Worm (Caenorhabditis elegans): ENCODE data around the gene Y38H6C.18.
A peak's percentile ranks its signal among the peaks of the same experiment; 100 is the strongest.
"Not testable (repeated sequence)": the region's sequence is repeated elsewhere in the genome, so short reads cannot be mapped to it uniquely, and the experiment has no call there.

The Y38H6C.18 gene

ce11 chrV:20564054-20564453 lies 17.1 kb upstream of the Y38H6C.18 start, which contains the start of gene F26F2.13:
F26F2.13 (plus strand) TSS chrV:20564354.
- not testable (repeated sequence) for TF ChIP-seq sup-37 (GFP tag; optimal IDR thresholded peaks at IDR 0.05); aha-1 (tag; optimal IDR thresholded peaks at IDR 0.05); lin-15B (tag; optimal IDR thresholded peaks at IDR 0.05)

DNA sequence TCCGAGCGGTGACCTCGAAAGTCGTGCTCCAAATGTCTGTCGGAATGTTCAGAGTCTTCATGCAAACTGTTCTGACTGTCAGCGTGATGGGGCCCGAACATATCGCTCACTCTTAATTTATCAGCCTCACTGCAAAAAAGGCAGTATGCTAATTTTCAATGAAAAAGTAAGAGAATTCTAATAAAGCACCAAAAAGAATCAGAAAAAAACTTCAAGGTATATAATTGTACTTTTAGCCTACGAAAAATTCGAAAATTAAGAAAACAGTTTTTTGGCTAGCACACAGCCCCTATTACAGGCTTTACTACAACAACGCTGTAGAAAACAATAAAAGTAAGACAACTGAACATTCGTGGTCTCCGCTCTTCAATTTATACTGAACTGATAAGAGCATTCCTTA lies 14.8 kb upstream of the Y38H6C.18 start, which contains the start of gene F26F2.1:
F26F2.1 (minus strand) TSS at position 101 of the 400 bp plus-strand sequence.
- no peak for TF ChIP-seq fkh-8 (tag; optimal IDR thresholded peaks at IDR 0.05)
- no peak for TF ChIP-seq unc-130 (tag; optimal IDR thresholded peaks at IDR 0.05)
- TF ChIP-seq nhr-47 (tag; optimal IDR thresholded peaks at IDR 0.05), result no peak
- TF ChIP-seq vab-15 (tag; optimal IDR thresholded peaks at IDR 0.05), result no peak
- TF ChIP-seq lir-3 (tag; optimal IDR thresholded peaks at IDR 0.05; ENCODE audit: poor library complexity), result no peak
- no peak for TF ChIP-seq tlp-1 (tag; optimal IDR thresholded peaks at IDR 0.05)
- TF ChIP-seq hpl-2 (GFP tag; optimal IDR thresholded peaks at IDR 0.05), result no peak
- no peak for TF ChIP-seq lin-15B (tag; optimal IDR thresholded peaks at IDR 0.05)
- TF ChIP-seq ztf-11 (tag; optimal IDR thresholded peaks at IDR 0.05), result no peak
- no peak for TF ChIP-seq unc-30 (tag; optimal IDR thresholded peaks at IDR 0.05)
- no peak for TF ChIP-seq lin-39 (tag; optimal IDR thresholded peaks at IDR 0.05)
- TF ChIP-seq mep-1 (tag; optimal IDR thresholded peaks at IDR 0.05), result no peak
- no peak for TF ChIP-seq pag-3 (tag; optimal IDR thresholded peaks at IDR 0.05; ENCODE audit: borderline replicate concordance, insufficient read depth)
- TF ChIP-seq nhr-19 (GFP tag; conservative IDR thresholded peaks at IDR 0.05), result no peak
- TF ChIP-seq snu-23 (GFP tag; optimal IDR thresholded peaks at IDR 0.05), result no peak

- no peak for TF ChIP-seq efl-1 (optimal IDR thresholded peaks at IDR 0.05)
- no peak for TF ChIP-seq efl-1 (GFP tag; optimal IDR thresholded peaks at IDR 0.05 in 1 of 2)
- no peak for TF ChIP-seq mdl-1 (tag; optimal IDR thresholded peaks at IDR 0.05)
- TF ChIP-seq lin-13 (GFP tag; optimal IDR thresholded peaks at IDR 0.05), result no peak
- no peak for TF ChIP-seq dsc-1 (tag; optimal IDR thresholded peaks at IDR 0.05)
Measured at ce11 chrV:20558270-20558669, 11.3 kb upstream of the Y38H6C.18 start, which contains the start of gene abf-4. abf-4 (minus strand) TSS chrV:20558370.

ce11 chrV:20556260-20556659 lies 9.3 kb upstream of the Y38H6C.18 start, which contains the start of gene Y38H6C.23:
Y38H6C.23 (minus strand) TSS chrV:20556360.
- TF ChIP-seq nhr-90 (tag; optimal IDR thresholded peaks at IDR 0.05; ENCODE audit: poor library complexity) (no peak), snu-23 (GFP tag; optimal IDR thresholded peaks at IDR 0.05) (no peak), grh-1 (GFP tag; IDR thresholded peaks at IDR 0.05) (no peak), egl-27 (tag; optimal IDR thresholded peaks at IDR 0.05) (no peak), ceh-90 (tag; optimal IDR thresholded peaks at IDR 0.05) (no peak), hpl-2 (GFP tag; optimal IDR thresholded peaks at IDR 0.05) (no peak), nhr-47 (tag; optimal IDR thresholded peaks at IDR 0.05) (no peak), unc-30 (tag; optimal IDR thresholded peaks at IDR 0.05) (no peak), sptf-1 (tag; optimal IDR thresholded peaks at IDR 0.05) (no peak), ceh-88 (GFP tag; IDR thresholded peaks at IDR 0.05) (no peak), nhr-20 (tag; optimal IDR thresholded peaks at IDR 0.05) (no peak), sox-4 (tag; optimal IDR thresholded peaks at IDR 0.05) (no peak)

DNA sequence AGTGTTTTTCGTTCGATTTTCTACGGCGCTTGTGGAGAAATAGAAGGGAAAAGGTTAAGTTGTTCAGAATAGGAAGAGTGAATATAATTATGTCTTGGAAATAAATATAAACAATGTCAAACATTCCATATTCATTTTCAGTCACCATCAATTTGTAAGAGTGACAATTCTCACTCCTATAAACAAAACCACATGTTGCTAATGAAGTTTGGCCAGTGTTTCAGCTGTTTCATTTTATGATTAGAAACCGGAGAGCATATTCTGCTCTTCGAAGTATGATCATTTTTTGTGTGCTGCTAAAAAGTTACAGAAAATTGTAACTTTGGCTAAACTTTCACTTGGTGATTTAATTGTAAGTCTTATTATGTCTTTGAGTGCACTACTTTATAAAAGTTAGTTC lies 8.2 kb upstream of the Y38H6C.18 start, which contains the start of gene Y38H6C.21:
Y38H6C.21 (minus strand) TSS at position 148 of the 400 bp plus-strand sequence.
- TF ChIP-seq unc-130 (tag; optimal IDR thresholded peaks at IDR 0.05) (no peak), pax-3 (tag; optimal IDR thresholded peaks at IDR 0.05) (no peak), nhr-19 (GFP tag; conservative IDR thresholded peaks at IDR 0.05) (no peak), fkh-4 (tag; optimal IDR thresholded peaks at IDR 0.05; ENCODE audit: borderline replicate concordance) (peak; percentile 76), nhr-28 (tag; optimal IDR thresholded peaks at IDR 0.05) (no peak), mef-2 (tag; optimal IDR thresholded peaks at IDR 0.05) (no peak), dsc-1 (tag; optimal IDR thresholded peaks at IDR 0.05) (peak; percentile 88), sox-4 (tag; optimal IDR thresholded peaks at IDR 0.05) (no peak), nhr-84 (tag; optimal IDR thresholded peaks at IDR 0.05) (no peak), swsn-7 (tag; optimal IDR thresholded peaks at IDR 0.05) (no peak), ceh-63 (GFP tag; optimal IDR thresholded peaks at IDR 0.05) (no peak), fkh-10 (GFP tag; optimal IDR thresholded peaks at IDR 0.05) (no peak), elt-3 (tag; optimal IDR thresholded peaks at IDR 0.05) (no peak), efl-3 (GFP tag; optimal IDR thresholded peaks at IDR 0.05) (no peak), nhr-12 (tag; optimal IDR thresholded peaks at IDR 0.05) (no peak), hlh-17 (GFP tag; optimal IDR thresholded peaks at IDR 0.05; ENCODE audit: borderline replicate concordance) (no peak), elt-2 (tag; optimal IDR thresholded peaks at IDR 0.05) (peak; percentile 8)

Data from whole organism, L1 larva.